Fruit fly (Drosophila melanogaster) whole organism, embryonic: ENCODE measurements around the gene CG9782.

ENCODE experiments used
- Blimp-1 ChIP-seq: fragments of 200-800 bp; sonication (Bioruptor generic); optimal IDR thresholded peaks from 3 replicates; lab custom pipeline; 2018; ENCODE audit warnings: missing biosample characterization, missing genetic modification characterization, mild to moderate bottlenecking, moderate library complexity, missing genetic modification reagents
- C15 ChIP-seq: fragments of 200-800 bp; sonication (Bioruptor generic); IDR thresholded peaks from 3 replicates; pipeline ENCODE4 v1.3.6; 2022; ENCODE audit warnings: missing biosample characterization, missing genetic modification characterization
- CG10321 ChIP-seq: fragments of 200-800 bp; sonication (Bioruptor generic); IDR thresholded peaks from 2 replicates; pipeline ENCODE4 v1.3.6; 2022; ENCODE audit warnings: missing biosample characterization, missing genetic modification characterization
- CG11504 ChIP-seq: fragments of 200-800 bp; sonication (Bioruptor generic); optimal IDR thresholded peaks from 3 replicates; lab custom pipeline; 2019; ENCODE audit warnings: missing biosample characterization, mild to moderate bottlenecking, missing genetic modification characterization, moderate library complexity
- CG11695 ChIP-seq: fragments of 200-800 bp; sonication (Bioruptor generic); IDR thresholded peaks from 3 replicates; pipeline ENCODE4 v1.3.6; 2022; ENCODE audit warnings: missing biosample characterization, missing genetic modification characterization
- CG13424 ChIP-seq: fragments of 200-800 bp; sonication (Bioruptor generic); optimal IDR thresholded peaks from 2 replicates; lab custom pipeline; 2019; ENCODE audit warnings: missing biosample characterization, mild to moderate bottlenecking, missing genetic modification characterization, moderate library complexity
- CG15696 ChIP-seq: fragments of 200-800 bp; sonication (Bioruptor generic); optimal IDR thresholded peaks from 2 replicates; lab custom pipeline; 2019; ENCODE audit warnings: missing biosample characterization, mild to moderate bottlenecking, missing genetic modification characterization, moderate library complexity
- CG17802 ChIP-seq: fragments of 200-800 bp; sonication (Bioruptor generic); optimal IDR thresholded peaks from 2 replicates; lab custom pipeline; 2018; ENCODE audit warnings: missing biosample characterization, mild to moderate bottlenecking, missing genetic modification characterization, moderate library complexity
- CG18764 ChIP-seq: fragments of 200-800 bp; sonication (Bioruptor generic); optimal IDR thresholded peaks from 3 replicates; lab custom pipeline; 2016; ENCODE audit warnings: missing biosample characterization, missing genetic modification characterization
- CG2712 ChIP-seq: fragments of 200-800 bp; optimal IDR thresholded peaks from 3 replicates; lab custom pipeline; 2019; ENCODE audit warnings: missing biosample characterization, mild to moderate bottlenecking, missing genetic modification characterization, moderate library complexity
- CG4854 ChIP-seq: fragments of 200-800 bp; sonication (Bioruptor generic); optimal IDR thresholded peaks from 2 replicates; lab custom pipeline; 2016; ENCODE audit warnings: missing biosample characterization, missing genetic modification characterization, inconsistent platforms
- CG6175 ChIP-seq: fragments of 200-800 bp; sonication (Bioruptor generic); IDR thresholded peaks from 3 replicates; pipeline ENCODE4 v1.3.6; 2022; ENCODE audit warnings: missing biosample characterization, missing genetic modification characterization
- CG6272 ChIP-seq: fragments of 200-800 bp; sonication (Bioruptor generic); IDR thresholded peaks from 2 replicates; pipeline ENCODE4 v1.3.6; 2022; ENCODE audit warnings: missing biosample characterization, missing genetic modification characterization
- CG6683 ChIP-seq: fragments of 200-800 bp; sonication (Bioruptor generic); optimal IDR thresholded peaks from 2 replicates; lab custom pipeline; 2017; ENCODE audit warnings: missing biosample characterization, mild to moderate bottlenecking, missing genetic modification characterization, missing genetic modification reagents
- CG8089 ChIP-seq: fragments of 200-800 bp; sonication (Bioruptor generic); optimal IDR thresholded peaks from 3 replicates; lab custom pipeline; 2016; ENCODE audit warnings: missing biosample characterization, missing genetic modification characterization
- CG9876 ChIP-seq: fragments of 200-800 bp; sonication (Bioruptor generic); optimal IDR thresholded peaks from 2 replicates; lab custom pipeline; 2016; ENCODE audit warnings: missing biosample characterization, missing genetic modification characterization
- D19B ChIP-seq: fragments of 200-800 bp; sonication (Bioruptor generic); optimal IDR thresholded peaks from 2 replicates; lab custom pipeline; 2017; ENCODE audit warnings: missing biosample characterization, mild to moderate bottlenecking, missing genetic modification characterization
- Dip3 ChIP-seq: fragments of 200-800 bp; sonication (Bioruptor generic); optimal IDR thresholded peaks from 3 replicates; lab custom pipeline; 2016; ENCODE audit warnings: missing biosample characterization, missing genetic modification characterization
- Elba2 ChIP-seq: fragments of 200-800 bp; sonication (Bioruptor generic); optimal IDR thresholded peaks from 3 replicates; lab custom pipeline; 2016; ENCODE audit warnings: missing biosample characterization, missing genetic modification characterization
- HLH3B ChIP-seq: fragments of 200-800 bp; sonication (Bioruptor generic); IDR thresholded peaks from 2 replicates; pipeline ENCODE4 v1.3.6; 2022; ENCODE audit warnings: missing biosample characterization, missing genetic modification characterization
- Hsf ChIP-seq: fragments of 200-800 bp; sonication (Bioruptor generic); optimal IDR thresholded peaks from 3 replicates; lab custom pipeline; 2016; ENCODE audit warnings: missing biosample characterization, missing genetic modification characterization
- Jarid2 ChIP-seq: fragments of 200-800 bp; sonication (Bioruptor generic); optimal IDR thresholded peaks from 3 replicates; lab custom pipeline; 2017; ENCODE audit warnings: mild to moderate bottlenecking, missing biosample characterization, missing genetic modification reagents, missing genetic modification characterization
- MESR4 ChIP-seq: fragments of 200-800 bp; sonication (Bioruptor generic); optimal IDR thresholded peaks from 2 replicates; lab custom pipeline; 2018; ENCODE audit warnings: missing biosample characterization, mild to moderate bottlenecking, missing genetic modification characterization, moderate library complexity
- Poxn ChIP-seq: fragments of 200-800 bp; sonication (Bioruptor generic); IDR thresholded peaks from 2 replicates; pipeline ENCODE4 v1.3.6; 2022; ENCODE audit warnings: missing biosample characterization, missing genetic modification characterization
- Rfx ChIP-seq: fragments of 200-800 bp; sonication (Bioruptor generic); IDR thresholded peaks from 2 replicates; pipeline ENCODE4 v1.3.6; 2022; ENCODE audit warnings: missing biosample characterization, missing genetic modification characterization
- Sin3A ChIP-seq: fragments of >200 bp; optimal IDR thresholded peaks from 2 replicates; lab custom pipeline; 2018
- Sry-β ChIP-seq: fragments of 200-800 bp; sonication (Bioruptor generic); optimal IDR thresholded peaks from 2 replicates; lab custom pipeline; 2018; ENCODE audit warnings: missing biosample characterization, mild to moderate bottlenecking, missing genetic modification characterization, moderate library complexity
- Trl ChIP-seq, 3 experiments: fragments of >200 bp in 2 of 3; fragments of 200-800 bp in 1 of 3; sonication (Bioruptor generic) in 1 of 3; optimal IDR thresholded peaks; 2 replicates in 1 of 3; 3 replicates in 2 of 3; lab custom pipeline; 2016 to 2017; ENCODE audit warnings: missing biosample characterization in 1 of 3, missing genetic modification characterization in 1 of 3
- Xrp1 ChIP-seq: fragments of 200-800 bp; sonication (Bioruptor generic); IDR thresholded peaks from 2 replicates; pipeline ENCODE4 v1.3.6; 2022; ENCODE audit warnings: missing biosample characterization, missing genetic modification characterization
- amos ChIP-seq: fragments of 200-800 bp; sonication (Bioruptor generic); IDR thresholded peaks from 2 replicates; pipeline ENCODE4 v1.3.6; 2022; ENCODE audit warnings: missing biosample characterization, missing genetic modification characterization; ENCODE audit not compliant: partially characterized antibody
- bbx ChIP-seq: fragments of 200-800 bp; sonication (Bioruptor generic); IDR thresholded peaks from 2 replicates; pipeline ENCODE4 v1.3.6; 2022; ENCODE audit warnings: missing biosample characterization, missing genetic modification characterization; ENCODE audit not compliant: partially characterized antibody
- cwo ChIP-seq: fragments of 200-800 bp; sonication (Bioruptor generic); optimal IDR thresholded peaks from 3 replicates; lab custom pipeline; 2017; ENCODE audit warnings: missing biosample characterization, missing genetic modification characterization, mild to moderate bottlenecking, moderate library complexity, missing genetic modification reagents
- dan ChIP-seq: fragments of 200-800 bp; sonication (Bioruptor generic); IDR thresholded peaks from 2 replicates; pipeline ENCODE4 v1.3.6; 2022; ENCODE audit warnings: missing biosample characterization, missing genetic modification characterization
- dpn ChIP-seq, 2 experiments: fragments of 200-800 bp; sonication (Bioruptor generic); optimal IDR thresholded peaks; 3 replicates each; lab custom pipeline; 2016; ENCODE audit warnings: missing biosample characterization in 2 of 2, missing genetic modification characterization in 2 of 2
- eyg ChIP-seq: fragments of 200-800 bp; sonication (Bioruptor generic); optimal IDR thresholded peaks from 3 replicates; lab custom pipeline; 2016; ENCODE audit warnings: missing biosample characterization, missing genetic modification characterization
- hb ChIP-seq: fragments of 200-800 bp; sonication (Bioruptor generic); IDR thresholded peaks from 3 replicates; pipeline ENCODE4 v1.3.6; 2022; ENCODE audit warnings: missing biosample characterization, missing genetic modification characterization; ENCODE audit not compliant: partially characterized antibody
- insv ChIP-seq, 2 experiments: fragments of 200-800 bp; sonication (Bioruptor generic); optimal IDR thresholded peaks; 3 replicates each; lab custom pipeline; 2016 to 2018; ENCODE audit warnings: missing biosample characterization in 2 of 2, missing genetic modification characterization in 2 of 2
- kah ChIP-seq: fragments of 200-800 bp; sonication (Bioruptor generic); optimal IDR thresholded peaks from 2 replicates; lab custom pipeline; 2018; ENCODE audit warnings: missing biosample characterization, mild to moderate bottlenecking, missing genetic modification characterization
- klu ChIP-seq: fragments of 200-800 bp; sonication (Bioruptor generic); IDR thresholded peaks from 2 replicates; pipeline ENCODE4 v1.3.6; 2022; ENCODE audit warnings: missing biosample characterization, missing genetic modification characterization
- lilli ChIP-seq: fragments of 200-800 bp; sonication (Bioruptor generic); optimal IDR thresholded peaks from 3 replicates; lab custom pipeline; 2016; ENCODE audit warnings: missing biosample characterization, missing genetic modification characterization
- lov ChIP-seq, 2 experiments: fragments of 200-800 bp in 1 of 2; fragments of >200 bp in 1 of 2; sonication (Bioruptor generic) in 1 of 2; IDR thresholded peaks in 1 of 2; optimal IDR thresholded peaks in 1 of 2; 2 replicates in 1 of 2; 3 replicates in 1 of 2; pipeline versions ENCODE4 v1.3.6 to Lab custom; 2017 to 2022; ENCODE audit warnings: missing biosample characterization in 1 of 2, missing genetic modification characterization in 1 of 2
- ranshi ChIP-seq: fragments of 200-800 bp; sonication (Bioruptor generic); IDR thresholded peaks from 2 replicates; pipeline ENCODE4 v1.3.6; 2022; ENCODE audit warnings: missing biosample characterization, missing genetic modification characterization
- repo ChIP-seq: fragments of 200-800 bp; sonication (Bioruptor generic); optimal IDR thresholded peaks from 2 replicates; lab custom pipeline; 2016; ENCODE audit warnings: missing biosample characterization, missing genetic modification characterization
- salm ChIP-seq: fragments of 200-800 bp; sonication (Bioruptor generic); optimal IDR thresholded peaks from 2 replicates; lab custom pipeline; 2018; ENCODE audit warnings: missing biosample characterization, mild to moderate bottlenecking, missing genetic modification characterization
- tgo ChIP-seq: fragments of 200-800 bp; sonication (Bioruptor generic); IDR thresholded peaks from 3 replicates; pipeline ENCODE4 v1.3.6; 2022; ENCODE audit warnings: missing biosample characterization, missing genetic modification characterization
- tna ChIP-seq: fragments of 200-800 bp; sonication (Bioruptor generic); IDR thresholded peaks from 2 replicates; pipeline ENCODE4 v1.3.6; 2022; ENCODE audit warnings: missing biosample characterization, missing genetic modification characterization; ENCODE audit not compliant: partially characterized antibody
- z ChIP-seq: fragments of 200-800 bp; sonication (Bioruptor generic); IDR thresholded peaks from 3 replicates; pipeline ENCODE4 v1.3.6; 2022; ENCODE audit warnings: missing biosample characterization, missing genetic modification characterization
- zen2 ChIP-seq: fragments of 200-800 bp; sonication (Bioruptor generic); IDR thresholded peaks from 3 replicates; pipeline ENCODE4 v1.3.6; 2022; ENCODE audit warnings: missing biosample characterization, missing genetic modification characterization; ENCODE audit not compliant: partially characterized antibody
- zfh2 ChIP-seq: fragments of 200-800 bp; sonication (Bioruptor generic); optimal IDR thresholded peaks from 2 replicates; lab custom pipeline; 2016; ENCODE audit warnings: missing biosample characterization, missing genetic modification characterization

CG9782 gene

DNA sequence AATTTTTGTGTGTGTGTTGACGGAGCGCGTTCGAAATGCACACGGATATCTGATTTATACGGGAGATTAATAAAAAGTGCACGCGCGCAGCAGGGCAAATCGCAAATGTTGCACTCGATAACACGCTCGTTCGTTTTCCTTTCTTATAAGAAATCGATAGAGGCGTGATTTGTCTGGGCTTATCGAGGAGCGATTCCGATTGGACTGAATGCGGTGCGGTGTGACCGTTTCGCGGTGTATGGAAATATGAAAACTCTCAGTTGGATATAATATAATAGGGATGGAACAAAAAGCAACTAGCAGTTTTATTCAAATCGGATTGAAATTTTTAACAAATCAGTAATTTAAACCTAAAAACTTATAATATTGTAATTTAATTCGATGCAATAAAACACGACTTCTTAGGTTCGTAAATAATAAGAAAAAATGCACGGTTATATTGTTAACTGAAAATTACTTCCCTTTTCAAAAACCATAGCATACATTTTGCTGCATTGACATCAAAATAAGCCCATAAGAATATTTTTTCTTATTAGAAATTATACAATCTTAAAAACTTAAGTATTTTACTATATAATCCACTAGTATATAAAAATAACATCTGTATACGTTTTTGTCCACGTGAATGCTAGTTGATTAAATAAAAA lies 34.2 kb downstream of the CG9782 start, which contains the start of gene CanA-14F (continued):
- TF ChIP-seq CG17802 (tag; lab: Kevin White, UChicago) (no peak), Dip3 (GFP tag; lab: Kevin White, UChicago) (no peak), Sin3A (lab: Kevin White, UChicago) (no peak), CG11504 (no peak), bbx (peak; percentile 71), tgo (GFP tag; lab: Robert Waterston, UW) (no peak), klu (no peak), Elba2 (GFP tag; lab: Kevin White, UChicago) (no peak), kah (GFP tag; lab: Kevin White, UChicago) (no peak), ranshi (GFP tag; lab: Robert Waterston, UW) (no peak), CG11695 (GFP tag; lab: Robert Waterston, UW) (no peak), CG10321 (GFP tag; lab: Robert Waterston, UW) (no peak), zfh2 (no peak), CG6683 (GFP tag; lab: Kevin White, UChicago) (no peak), CG4854 (GFP tag; lab: Kevin White, UChicago) (no peak), HLH3B (GFP tag; lab: Robert Waterston, UW) (no peak), Poxn (GFP tag; lab: Robert Waterston, UW) (no peak), dan (GFP tag; lab: Robert Waterston, UW) (no peak), Xrp1 (no peak), Rfx (GFP tag; lab: Robert Waterston, UW) (0 out of 2 replicates have a peak, but pooled peaks have one; percentile 15), zen2 (GFP tag; lab: Robert Waterston, UW) (peak; percentile 57; the same call in 2 of the 3 replicates), CG2712 (tag; lab: Kevin White, UChicago) (no peak), Jarid2 (GFP tag; lab: Kevin White, UChicago) (no peak), insv (GFP tag; optimal IDR thresholded peaks at IDR 0.05; lab: Kevin White, UChicago) (peak; percentile 78 to 97), tna (peak; percentile 79), lov (optimal IDR thresholded peaks at IDR 0.05; lab: Kevin White, UChicago) (no peak), lov (GFP tag; IDR thresholded peaks at IDR 0.05; lab: Robert Waterston, UW) (0 out of 3 replicates have a peak, but pooled peaks have one; percentile 20), amos (GFP tag; lab: Robert Waterston, UW) (peak; percentile 66; the same call in 1 of the 2 replicates), CG18764 (GFP tag; lab: Kevin White, UChicago) (no peak), MESR4 (GFP tag; lab: Kevin White, UChicago) (peak; percentile 47), CG9876 (GFP tag; lab: Kevin White, UChicago) (no peak), Trl (optimal IDR thresholded peaks at IDR 0.05; lab: Kevin White, UChicago) (no peak), Trl (GFP tag; optimal IDR thresholded peaks at IDR 0.05; lab: Kevin White, UChicago) (no peak), Sry-β (no peak), hb (peak; percentile 73; the same call in 2 of the 3 replicates), CG15696 (tag; lab: Kevin White, UChicago) (no peak), dpn (GFP tag; optimal IDR thresholded peaks at IDR 0.05; lab: Kevin White, UChicago) (no peak), lilli (GFP tag; lab: Kevin White, UChicago) (no peak), eyg (GFP tag; lab: Kevin White, UChicago) (no peak), CG8089 (GFP tag; lab: Kevin White, UChicago) (no peak), CG6175 (no peak), CG6272 (GFP tag; lab: Robert Waterston, UW) (no peak), salm (tag; lab: Kevin White, UChicago) (no peak), repo (GFP tag; lab: Kevin White, UChicago) (no peak), Blimp-1 (GFP tag; lab: Kevin White, UChicago) (no peak), CG13424 (tag; lab: Kevin White, UChicago) (no peak), D19B (GFP tag; lab: Kevin White, UChicago) (no peak), cwo (GFP tag; lab: Kevin White, UChicago) (no peak), Hsf (no peak), z (GFP tag; lab: Robert Waterston, UW) (no peak), C15 (GFP tag; lab: Robert Waterston, UW) (no peak)
